Worm (Caenorhabditis elegans): ENCODE results near the gene D2096.6.
A peak's percentile ranks its signal among the peaks of the same experiment; 100 is the strongest.
"Not testable (repeated sequence)": the region's sequence is repeated elsewhere in the genome, so short reads cannot be mapped to it uniquely, and the experiment has no call there.

Gene D2096.6

DNA sequence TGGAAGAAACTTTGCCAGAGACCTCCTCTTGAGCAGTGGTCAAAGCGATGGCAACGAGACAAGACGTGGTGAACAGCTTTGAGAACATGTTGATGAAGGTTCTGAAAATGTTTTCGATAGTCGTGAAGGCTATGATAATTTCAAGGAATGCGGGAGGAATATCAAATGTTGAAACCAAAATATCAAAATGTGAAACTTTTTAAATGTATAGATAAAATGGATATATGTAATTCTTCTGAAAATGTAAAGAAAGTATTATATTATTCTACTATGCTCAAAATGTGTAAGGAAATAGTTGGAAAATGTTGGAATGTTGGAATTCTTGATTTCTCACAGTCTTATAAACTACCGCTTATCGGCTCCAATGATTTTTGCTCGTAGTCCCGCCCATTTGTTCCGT, at the start of gene D2096.6:
D2096.6 (minus strand) TSS at position 101 of the 400 bp plus-strand sequence.
- TF ChIP-seq nhr-2 (tag; optimal IDR thresholded peaks at IDR 0.05): no peak
- no peak for TF ChIP-seq hlh-1 (tag; optimal IDR thresholded peaks at IDR 0.05)
- no peak for TF ChIP-seq bed-3 (GFP tag; optimal IDR thresholded peaks at IDR 0.05)
- TF ChIP-seq ztf-11 (tag; optimal IDR thresholded peaks at IDR 0.05): no peak
- TF ChIP-seq sem-2 (GFP tag; optimal IDR thresholded peaks at IDR 0.05): no peak

ce11 chrIV:8397814-8398213, 28.8 kb upstream of the D2096.6 start:
- TF ChIP-seq sem-2 (GFP tag; optimal IDR thresholded peaks at IDR 0.05) (no peak), elt-3 (tag; optimal IDR thresholded peaks at IDR 0.05) (no peak), M03D4.4 (tag; optimal IDR thresholded peaks at IDR 0.05) (no peak), unc-39 (tag; optimal IDR thresholded peaks at IDR 0.05) (no peak), nhr-237 (tag; optimal IDR thresholded peaks at IDR 0.05) (no peak), blmp-1 (tag; optimal IDR thresholded peaks at IDR 0.05) (no peak), ces-1 (GFP tag; optimal IDR thresholded peaks at IDR 0.05) (no peak), zip-8 (tag; optimal IDR thresholded peaks at IDR 0.05) (no peak), flh-1 (GFP tag; optimal IDR thresholded peaks at IDR 0.05) (no peak), cnd-1 (tag; optimal IDR thresholded peaks at IDR 0.05) (no peak), mls-2 (tag; optimal IDR thresholded peaks at IDR 0.05) (no peak), mab-5 (tag; optimal IDR thresholded peaks at IDR 0.05) (no peak), nhr-12 (tag; optimal IDR thresholded peaks at IDR 0.05) (no peak), sptf-1 (tag; optimal IDR thresholded peaks at IDR 0.05) (no peak), nhr-76 (tag; optimal IDR thresholded peaks at IDR 0.05) (no peak), snpc-4 (tag; optimal IDR thresholded peaks at IDR 0.05) (no peak), unc-120 (tag; optimal IDR thresholded peaks at IDR 0.05; ENCODE audit: poor library complexity, severe bottlenecking) (no peak)

DNA sequence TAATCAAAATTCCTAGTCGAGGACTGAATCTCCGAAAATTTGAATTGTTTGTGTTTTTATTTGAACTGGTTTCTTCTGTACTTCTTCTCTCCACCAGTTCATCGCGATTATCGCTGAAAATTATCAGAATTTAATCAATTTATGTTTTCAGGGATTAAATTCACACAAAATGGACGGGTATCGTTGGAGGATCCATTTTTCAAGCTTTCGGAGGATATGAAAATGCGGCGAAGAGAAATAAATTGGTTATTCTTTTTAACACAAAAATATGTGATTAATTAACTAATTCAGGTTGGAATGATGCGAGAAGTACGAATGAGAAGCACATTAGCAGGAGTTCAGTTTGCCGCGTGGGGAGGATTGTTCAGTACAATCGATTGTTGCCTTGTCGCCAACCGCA, 27.3 kb upstream of the D2096.6 start, which contains the start of gene timm-17B.2:
timm-17B.2 (plus strand) TSS at position 301 of the 400 bp plus-strand sequence.
- TF ChIP-seq zip-8 (tag; optimal IDR thresholded peaks at IDR 0.05) (no peak), lsy-2 (tag; optimal IDR thresholded peaks at IDR 0.05) (no peak), blmp-1 (tag; optimal IDR thresholded peaks at IDR 0.05) (no peak), ceh-39 (tag; optimal IDR thresholded peaks at IDR 0.05) (no peak), flh-1 (GFP tag; optimal IDR thresholded peaks at IDR 0.05) (no peak), cnd-1 (tag; optimal IDR thresholded peaks at IDR 0.05) (no peak), sem-2 (GFP tag; optimal IDR thresholded peaks at IDR 0.05) (no peak), unc-39 (tag; optimal IDR thresholded peaks at IDR 0.05) (no peak), mab-5 (tag; optimal IDR thresholded peaks at IDR 0.05) (no peak), elt-1 (tag; optimal IDR thresholded peaks at IDR 0.05; ENCODE audit: borderline replicate concordance, insufficient read depth) (no peak), unc-120 (tag; optimal IDR thresholded peaks at IDR 0.05; ENCODE audit: poor library complexity, severe bottlenecking) (no peak), sptf-1 (tag; optimal IDR thresholded peaks at IDR 0.05) (no peak), drap-1 (GFP tag; optimal IDR thresholded peaks at IDR 0.05) (no peak), lin-32 (GFP tag; optimal IDR thresholded peaks at IDR 0.05) (no peak), snpc-4 (tag; optimal IDR thresholded peaks at IDR 0.05) (no peak), nhr-237 (tag; optimal IDR thresholded peaks at IDR 0.05) (no peak)

- no peak for TF ChIP-seq lsy-2 (tag; optimal IDR thresholded peaks at IDR 0.05)
- TF ChIP-seq hlh-1 (tag; optimal IDR thresholded peaks at IDR 0.05): no peak
- no peak for TF ChIP-seq nhr-12 (tag; optimal IDR thresholded peaks at IDR 0.05)
- no peak for TF ChIP-seq nhr-28 (tag; optimal IDR thresholded peaks at IDR 0.05)
- no peak for TF ChIP-seq ztf-11 (tag; optimal IDR thresholded peaks at IDR 0.05)
- TF ChIP-seq snpc-4 (tag; optimal IDR thresholded peaks at IDR 0.05): no peak
- TF ChIP-seq unc-120 (tag; optimal IDR thresholded peaks at IDR 0.05; ENCODE audit: poor library complexity, severe bottlenecking): no peak
Measured at ce11 chrIV:8394105-8394504, 25.1 kb upstream of the D2096.6 start, which contains the start of gene D2096.11. Gene D2096.11 (minus strand): TSS chrIV:8394205.

DNA sequence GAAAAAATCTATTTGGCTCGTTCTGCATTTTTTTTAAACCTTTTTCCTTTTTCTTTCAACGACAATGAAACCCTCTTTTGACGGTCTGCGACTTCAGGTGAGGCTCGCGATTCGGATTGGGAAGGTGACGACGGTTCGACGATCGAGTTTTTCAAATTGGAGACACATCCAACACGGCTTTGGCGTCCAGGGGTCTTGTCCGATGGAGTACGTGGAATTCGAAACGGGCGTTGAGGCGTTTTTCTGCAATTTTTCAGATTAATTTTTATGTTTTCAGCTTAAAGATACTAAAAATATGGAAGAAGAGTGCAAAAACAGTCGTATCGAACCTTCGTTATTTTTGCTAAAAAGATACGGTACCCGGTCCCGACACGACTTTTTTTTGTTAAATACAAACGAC, 20.1 kb upstream of the D2096.6 start, which contains the start of gene D2096.10:
D2096.10 (minus strand) TSS at position 101 of the 400 bp plus-strand sequence.
- not testable (repeated sequence) for TF ChIP-seq lin-32 (GFP tag; optimal IDR thresholded peaks at IDR 0.05); nhr-2 (tag; optimal IDR thresholded peaks at IDR 0.05); ceh-43 (GFP tag; optimal IDR thresholded peaks at IDR 0.05)

ce11 chrIV:8385662-8386061, 16.6 kb upstream of the D2096.6 start:
- peak; percentile 78 for TF ChIP-seq ces-1 (GFP tag; optimal IDR thresholded peaks at IDR 0.05)
- TF ChIP-seq lsy-2 (tag; optimal IDR thresholded peaks at IDR 0.05): no peak
